Worm (Caenorhabditis elegans): ENCODE data around the gene ZK354.9.
"Not testable (repeated sequence)": the region's sequence is repeated elsewhere in the genome, so short reads cannot be mapped to it uniquely, and the experiment has no call there.

ZK354.9 gene

DNA sequence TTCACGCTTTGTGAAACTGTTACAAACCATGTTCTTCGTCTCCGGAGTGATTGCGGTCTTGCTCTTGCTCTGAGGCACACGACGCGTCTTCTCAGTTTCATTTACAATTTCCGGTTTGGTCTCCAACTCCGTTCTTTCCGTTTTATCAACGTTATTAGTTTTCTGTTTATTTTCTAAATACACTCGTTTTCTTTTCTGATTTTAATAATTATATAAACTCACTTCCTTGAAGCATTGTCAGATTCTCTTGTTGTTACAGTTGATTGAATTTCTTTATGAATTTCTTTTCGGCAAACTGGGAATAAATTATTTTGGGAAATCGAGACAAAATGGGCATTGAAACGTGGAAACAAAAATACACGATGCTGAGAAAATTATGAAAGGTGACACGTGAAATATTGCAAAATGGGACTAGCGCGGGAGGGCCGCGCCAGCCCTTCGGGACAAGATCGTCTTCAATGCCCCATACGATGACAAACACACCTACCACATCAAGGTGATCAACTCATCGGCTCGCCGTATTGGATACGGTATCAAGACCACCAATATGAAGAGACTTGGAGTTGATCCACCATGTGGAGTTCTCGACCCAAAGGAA lies at the start of gene ZK354.9, which contains the start of gene msp-58:
ZK354.9 (minus strand) TSS at position 101 of the 598 bp plus-strand sequence.
msp-58 (plus strand) TSS at position 548 of the 598 bp plus-strand sequence.
- not testable (repeated sequence) for TF ChIP-seq unc-62 (GFP tag; optimal IDR thresholded peaks at IDR 0.05)

ce11 chrIV:5354564-5354963 lies 46.6 kb upstream of the ZK354.9 start:
- TF ChIP-seq unc-62 (GFP tag; optimal IDR thresholded peaks at IDR 0.05): no peak

DNA sequence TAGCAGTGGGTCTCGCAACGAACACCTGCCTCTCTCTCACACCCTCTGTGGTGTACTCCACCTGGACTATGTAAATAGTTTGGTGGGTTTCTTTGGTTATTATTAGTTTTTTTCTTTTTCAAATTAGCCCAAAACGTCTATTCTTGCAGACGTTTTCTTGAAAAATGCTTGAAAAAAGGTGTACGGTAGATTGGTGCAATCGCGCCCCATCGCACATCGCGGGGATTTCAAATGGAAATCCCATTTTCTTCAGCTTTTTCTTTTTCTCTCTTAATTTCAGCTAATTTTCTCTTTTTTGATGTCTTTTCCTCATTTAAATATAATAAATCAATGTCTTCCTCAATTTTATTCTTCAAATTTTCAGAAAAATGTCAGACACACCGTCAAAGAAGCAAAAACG lies 46.2 kb upstream of the ZK354.9 start, which contains the start of gene Y4C6B.1:
Y4C6B.1 (plus strand) TSS at position 365 of the 400 bp plus-strand sequence.
- TF ChIP-seq unc-62 (GFP tag; optimal IDR thresholded peaks at IDR 0.05): no peak

ce11 chrIV:5353364-5353763 lies 45.4 kb upstream of the ZK354.9 start, which contains the start of gene Y4C6B.7:
Gene Y4C6B.7, minus strand, starts transcription at chrIV:5353464.
- no peak for TF ChIP-seq unc-62 (GFP tag; optimal IDR thresholded peaks at IDR 0.05)

- TF ChIP-seq unc-62 (GFP tag; optimal IDR thresholded peaks at IDR 0.05): not testable (repeated sequence)
Measured at ce11 chrIV:5350480-5351193, 42.7 kb upstream of the ZK354.9 start, which contains the start of gene gba-4. Gene gba-4, minus strand, starts transcription at chrIV:5350897.

ce11 chrIV:5344168-5344567 lies 36.2 kb upstream of the ZK354.9 start:
- no peak for TF ChIP-seq unc-62 (GFP tag; optimal IDR thresholded peaks at IDR 0.05)

DNA sequence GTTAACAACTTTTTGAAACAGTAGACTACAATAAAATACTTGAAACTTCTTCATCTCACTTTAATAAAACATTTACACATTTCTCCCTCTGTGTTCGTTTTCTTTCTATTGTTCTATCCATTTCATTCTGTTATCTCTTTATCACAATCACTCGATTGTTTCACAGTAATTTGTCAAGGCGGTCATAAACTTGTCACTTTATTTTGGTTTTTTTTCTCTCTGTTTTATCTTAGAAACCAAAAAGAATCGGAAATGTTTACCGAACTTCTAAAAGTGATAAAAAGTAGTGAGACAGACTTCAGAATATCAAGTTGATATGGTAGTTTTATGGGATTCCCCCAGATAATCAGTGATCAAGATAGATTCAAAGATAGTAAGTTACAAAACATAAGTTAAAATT lies 31.3 kb upstream of the ZK354.9 start, which contains the start of gene Y4C6B.2:
Y4C6B.2 (plus strand) TSS at position 320 of the 400 bp plus-strand sequence.
- no peak for TF ChIP-seq unc-62 (GFP tag; optimal IDR thresholded peaks at IDR 0.05)

- TF ChIP-seq unc-62 (GFP tag; optimal IDR thresholded peaks at IDR 0.05): no peak
Measured at ce11 chrIV:5337649-5338048, 29.7 kb upstream of the ZK354.9 start.

- no peak for TF ChIP-seq unc-62 (GFP tag; optimal IDR thresholded peaks at IDR 0.05)
Measured at ce11 chrIV:5334518-5334917, 26.6 kb upstream of the ZK354.9 start.

- no peak for TF ChIP-seq unc-62 (GFP tag; optimal IDR thresholded peaks at IDR 0.05)
Measured at ce11 chrIV:5333484-5333883, 25.5 kb upstream of the ZK354.9 start.

ce11 chrIV:5332178-5332577 lies 24.2 kb upstream of the ZK354.9 start, which contains the start of gene Y4C6B.3:
Gene Y4C6B.3, plus strand, starts transcription at chrIV:5332478.
- no peak for TF ChIP-seq unc-62 (GFP tag; optimal IDR thresholded peaks at IDR 0.05)

DNA sequence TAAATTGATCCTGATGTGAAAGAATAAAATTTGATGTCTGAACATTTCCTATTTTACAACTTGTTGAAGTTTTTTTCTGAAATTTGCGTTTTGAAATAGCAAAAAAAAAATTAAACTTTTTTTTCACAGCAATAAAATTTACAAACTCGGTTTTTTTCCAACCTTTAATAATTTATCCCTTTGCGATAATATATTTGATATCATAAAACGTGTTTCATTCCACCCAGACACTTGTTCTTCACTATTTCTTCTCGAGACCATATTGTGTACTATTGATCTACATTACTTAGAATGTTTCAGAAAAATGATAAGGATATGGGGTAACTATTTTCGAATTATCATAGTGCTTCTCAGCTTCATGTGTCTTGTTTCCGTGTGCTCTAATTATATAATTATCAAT lies 18.2 kb upstream of the ZK354.9 start, which contains the start of gene Y4C6B.4:
Y4C6B.4 (plus strand) TSS at position 301 of the 400 bp plus-strand sequence.
- TF ChIP-seq unc-62 (GFP tag; optimal IDR thresholded peaks at IDR 0.05): no peak

ce11 chrIV:5318835-5319303 lies 10.9 kb upstream of the ZK354.9 start, which contains the start of gene slc-46A:
Gene slc-46A, plus strand, starts transcription at chrIV:5319253.
- no peak for TF ChIP-seq unc-62 (GFP tag; optimal IDR thresholded peaks at IDR 0.05)

DNA sequence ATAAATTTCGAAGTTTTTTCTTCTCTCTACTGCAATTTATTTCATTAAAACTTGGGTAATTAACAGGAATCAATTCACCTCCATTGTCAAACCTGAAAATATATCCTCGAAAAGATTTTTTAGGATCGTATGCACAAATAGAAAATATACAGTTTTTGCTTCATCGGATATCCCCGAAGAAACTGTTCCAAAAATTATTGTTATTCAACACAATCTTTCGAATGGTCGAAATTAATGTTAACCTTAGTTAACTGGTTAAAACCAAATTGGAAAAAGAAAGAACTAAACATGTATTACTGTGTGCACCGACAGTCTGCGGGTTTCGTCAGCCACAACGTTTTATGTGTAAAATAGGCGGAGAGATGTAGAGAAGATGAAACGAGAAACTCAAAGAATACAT lies 9.2 kb upstream of the ZK354.9 start:
- TF ChIP-seq unc-62 (GFP tag; optimal IDR thresholded peaks at IDR 0.05): no peak

ce11 chrIV:5316223-5316622 lies 8.3 kb upstream of the ZK354.9 start, which contains the start of gene msp-65:
Gene msp-65, plus strand, starts transcription at chrIV:5316523.
- not testable (repeated sequence) for TF ChIP-seq unc-62 (GFP tag; optimal IDR thresholded peaks at IDR 0.05)

DNA sequence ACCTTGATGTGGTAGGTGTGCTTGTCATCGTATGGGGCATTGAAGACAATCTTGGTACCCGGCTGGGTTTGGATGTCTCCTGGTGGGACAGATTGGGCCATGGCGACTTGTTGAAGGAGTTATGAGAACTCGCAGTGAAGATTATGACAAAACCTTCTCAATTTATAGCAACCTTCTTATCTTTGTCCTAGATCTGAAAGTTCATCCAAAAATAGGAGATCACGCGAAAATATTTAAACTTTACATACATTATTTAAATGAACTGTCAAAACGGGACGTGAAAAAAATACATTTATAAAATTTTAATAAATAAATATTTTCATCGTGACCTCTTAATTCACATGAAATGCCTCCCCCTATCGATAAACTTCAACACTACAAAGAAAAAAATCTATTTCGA lies 5.1 kb upstream of the ZK354.9 start, which contains the start of the genes msp-59 and ZK354.2:
msp-59 (minus strand) TSS at position 101 of the 400 bp plus-strand sequence.
ZK354.2 (plus strand) TSS at position 395 of the 400 bp plus-strand sequence.
- TF ChIP-seq unc-62 (GFP tag; optimal IDR thresholded peaks at IDR 0.05): not testable (repeated sequence)

Measured in whole organism, dauer.